Worm (Caenorhabditis elegans) whole organism, L2 larva: ENCODE results near the gene C26B2.7.

Experiments
- F13H6.1 ChIP-seq: sonication (generic microtip); optimal IDR thresholded peaks from 2 replicates; lab custom pipeline; 2016; ENCODE audit warnings: missing genetic modification characterization, missing compliant biosample characterization
- R02D3.7 ChIP-seq: fragments of 150-350 bp; optimal IDR thresholded peaks from 2 replicates; lab custom pipeline; 2014; ENCODE audit warnings: missing biosample characterization, missing genetic modification characterization
- Y55F3AM.14 ChIP-seq: fragments of 200-800 bp; sonication (Bioruptor generic); optimal IDR thresholded peaks from 2 replicates; lab custom pipeline; 2018; ENCODE audit warnings: mild to moderate bottlenecking, missing genetic modification characterization, missing compliant biosample characterization
- ZK546.5 ChIP-seq: sonication (generic microtip); optimal IDR thresholded peaks from 2 replicates; lab custom pipeline; 2017; ENCODE audit warnings: missing biosample characterization, missing genetic modification characterization
- alr-1 ChIP-seq: fragments of 150-350 bp; optimal IDR thresholded peaks from 2 replicates; lab custom pipeline; 2014; ENCODE audit warnings: missing biosample characterization, missing genetic modification characterization
- aly-2 ChIP-seq: fragments of 150-350 bp; optimal IDR thresholded peaks from 2 replicates; lab custom pipeline; 2014; ENCODE audit warnings: missing biosample characterization, missing genetic modification characterization
- ama-1 ChIP-seq: fragments of 150-350 bp; optimal IDR thresholded peaks from 2 replicates; lab custom pipeline; 2018; ENCODE audit warnings: inconsistent platforms
- blmp-1 ChIP-seq: sonication (generic microtip); optimal IDR thresholded peaks from 2 replicates; lab custom pipeline; 2017; ENCODE audit warnings: missing genetic modification characterization, mild to moderate bottlenecking, missing compliant biosample characterization, antibody characterized with exemption, moderate library complexity; ENCODE audit not compliant: insufficient read depth
- ceh-16 ChIP-seq: fragments of 150-350 bp; optimal IDR thresholded peaks from 2 replicates; lab custom pipeline; 2014; ENCODE audit warnings: missing biosample characterization, missing genetic modification characterization
- ceh-82 ChIP-seq: fragments of 150-350 bp; optimal IDR thresholded peaks from 2 replicates; lab custom pipeline; 2014; ENCODE audit warnings: missing biosample characterization, missing genetic modification characterization
- crh-2 ChIP-seq: sonication (generic microtip); optimal IDR thresholded peaks from 2 replicates; lab custom pipeline; 2017; ENCODE audit warnings: missing biosample characterization, missing genetic modification characterization
- dmd-4 ChIP-seq: sonication (generic microtip); optimal IDR thresholded peaks from 2 replicates; lab custom pipeline; 2017; ENCODE audit warnings: missing biosample characterization, missing genetic modification characterization
- egl-27 ChIP-seq: sonication (generic microtip); optimal IDR thresholded peaks from 3 replicates; lab custom pipeline; 2017; ENCODE audit warnings: missing biosample characterization, missing genetic modification reagents, missing genetic modification characterization
- elt-1 ChIP-seq: fragments of 150-350 bp; optimal IDR thresholded peaks from 2 replicates; lab custom pipeline; 2014; ENCODE audit warnings: missing biosample characterization, missing genetic modification characterization
- elt-3 ChIP-seq: sonication (generic microtip); optimal IDR thresholded peaks from 2 replicates; lab custom pipeline; 2017; ENCODE audit warnings: missing biosample characterization, missing genetic modification characterization
- fos-1 ChIP-seq: fragments of 150-350 bp; optimal IDR thresholded peaks from 2 replicates; lab custom pipeline; 2014; ENCODE audit warnings: missing biosample characterization, missing genetic modification characterization
- gmeb-1 ChIP-seq: fragments of 150-350 bp; optimal IDR thresholded peaks from 2 replicates; lab custom pipeline; 2014; ENCODE audit warnings: missing biosample characterization, missing genetic modification characterization
- lin-11 ChIP-seq: fragments of 150-350 bp; sonication (generic microtip); optimal IDR thresholded peaks from 2 replicates; lab custom pipeline; 2014; ENCODE audit warnings: missing biosample characterization, missing genetic modification characterization, inconsistent platforms, mixed read lengths
- lin-13 ChIP-seq: fragments of 150-350 bp; optimal IDR thresholded peaks from 2 replicates; lab custom pipeline; 2014; ENCODE audit warnings: missing biosample characterization, missing genetic modification reagents, missing genetic modification characterization
- lin-39 ChIP-seq: fragments of 150-350 bp; optimal IDR thresholded peaks from 2 replicates; lab custom pipeline; 2014; ENCODE audit warnings: missing biosample characterization, missing genetic modification reagents, missing genetic modification characterization
- lsy-2 ChIP-seq, 2 experiments: fragments of 150-350 bp in 1 of 2; sonication (generic microtip) in 1 of 2; optimal IDR thresholded peaks; 2 replicates each; lab custom pipeline; 2014 to 2017; ENCODE audit warnings: missing biosample characterization in 2 of 2, missing genetic modification characterization in 2 of 2
- mab-5 ChIP-seq: fragments of 150-350 bp; optimal IDR thresholded peaks from 2 replicates; lab custom pipeline; 2014; ENCODE audit warnings: missing biosample characterization, missing genetic modification characterization
- mbf-1 ChIP-seq: sonication (generic microtip); optimal IDR thresholded peaks from 2 replicates; lab custom pipeline; 2017; ENCODE audit warnings: missing biosample characterization, missing genetic modification characterization
- mdl-1 ChIP-seq, 2 experiments: fragments of 150-350 bp in 1 of 2; sonication (generic microtip) in 1 of 2; optimal IDR thresholded peaks; 2 replicates each; lab custom pipeline; 2017; ENCODE audit warnings: missing biosample characterization in 2 of 2, missing genetic modification characterization in 2 of 2
- nhr-11 ChIP-seq: fragments of 150-350 bp; optimal IDR thresholded peaks from 2 replicates; lab custom pipeline; 2014; ENCODE audit warnings: missing biosample characterization, missing genetic modification characterization
- nhr-12 ChIP-seq: fragments of 150-350 bp; optimal IDR thresholded peaks from 2 replicates; lab custom pipeline; 2014; ENCODE audit warnings: missing biosample characterization, missing genetic modification characterization
- nhr-21 ChIP-seq: fragments of 150-350 bp; optimal IDR thresholded peaks from 2 replicates; lab custom pipeline; 2014; ENCODE audit warnings: missing biosample characterization, missing genetic modification characterization
- nhr-237 ChIP-seq: fragments of 150-350 bp; optimal IDR thresholded peaks from 2 replicates; lab custom pipeline; 2014; ENCODE audit warnings: missing biosample characterization, missing genetic modification characterization
- nhr-25 ChIP-seq: fragments of 150-350 bp; sonication (generic microtip); optimal IDR thresholded peaks from 3 replicates; lab custom pipeline; 2014; ENCODE audit warnings: missing biosample characterization, missing genetic modification characterization
- nhr-77 ChIP-seq: fragments of 150-350 bp; optimal IDR thresholded peaks from 2 replicates; lab custom pipeline; 2014; ENCODE audit warnings: missing biosample characterization, missing genetic modification characterization
- peb-1 ChIP-seq: fragments of 150-350 bp; optimal IDR thresholded peaks from 2 replicates; lab custom pipeline; 2014; ENCODE audit warnings: missing biosample characterization, missing genetic modification characterization
- sem-4 ChIP-seq: fragments of 150-350 bp; optimal IDR thresholded peaks from 2 replicates; lab custom pipeline; 2014; ENCODE audit warnings: missing biosample characterization, missing genetic modification reagents, missing genetic modification characterization
- sma-3 ChIP-seq: sonication (generic microtip); optimal IDR thresholded peaks from 2 replicates; lab custom pipeline; 2016; ENCODE audit warnings: missing genetic modification reagents, missing genetic modification characterization, missing compliant biosample characterization
- sma-9 ChIP-seq, 2 experiments: fragments of 150-350 bp in 1 of 2; sonication (generic microtip) in 1 of 2; optimal IDR thresholded peaks; 2 replicates each; lab custom pipeline; 2014 to 2016; ENCODE audit warnings: missing genetic modification characterization in 2 of 2, mild to moderate bottlenecking in 1 of 2, missing biosample characterization in 1 of 2, missing compliant biosample characterization in 1 of 2, missing genetic modification reagents in 1 of 2, moderate library complexity in 1 of 2
- snpc-4 ChIP-seq: fragments of 150-350 bp; optimal IDR thresholded peaks from 2 replicates; lab custom pipeline; 2014; ENCODE audit warnings: missing biosample characterization, missing genetic modification characterization
- unc-62 ChIP-seq: fragments of 150-350 bp; optimal IDR thresholded peaks from 2 replicates; lab custom pipeline; 2014; ENCODE audit warnings: missing biosample characterization, missing genetic modification reagents, missing genetic modification characterization
- zag-1 ChIP-seq: fragments of 150-350 bp; optimal IDR thresholded peaks from 2 replicates; lab custom pipeline; 2014; ENCODE audit warnings: missing biosample characterization, missing genetic modification characterization
- ztf-1 ChIP-seq: fragments of 200-800 bp; sonication (Bioruptor generic); conservative IDR thresholded peaks from 2 replicates; pipeline ENCODE4 v1.3.6; 2022; ENCODE audit warnings: missing genetic modification characterization, missing compliant biosample characterization
- ztf-4 ChIP-seq: fragments of 150-350 bp; optimal IDR thresholded peaks from 2 replicates; lab custom pipeline; 2014; ENCODE audit warnings: missing biosample characterization, missing genetic modification characterization

C26B2.7 gene

ce11 chrIV:8042897-8043296 lies 26.8 kb downstream of the C26B2.7 start:
- TF ChIP-seq sma-9 (GFP tag; optimal IDR thresholded peaks at IDR 0.05; lab: Kevin White, UChicago) (peak; percentile 66), sma-9 (tag; optimal IDR thresholded peaks at IDR 0.05; lab: Kevin White, UChicago) (no peak), alr-1 (no peak), ceh-82 (tag; lab: Kevin White, UChicago) (no peak), unc-62 (GFP tag; lab: Kevin White, UChicago) (no peak), nhr-77 (no peak), lin-13 (GFP tag; lab: Kevin White, UChicago) (no peak), zag-1 (no peak), nhr-237 (tag; lab: Kevin White, UChicago) (no peak), ceh-16 (no peak), nhr-11 (tag; lab: Kevin White, UChicago) (no peak), mdl-1 (tag; optimal IDR thresholded peaks at IDR 0.05; lab: Kevin White, UChicago) (no peak), dmd-4 (tag; lab: Kevin White, UChicago) (no peak), fos-1 (tag; lab: Kevin White, UChicago) (no peak), ZK546.5 (no peak), blmp-1 (tag; lab: Kevin White, UChicago) (peak; percentile 16), Y55F3AM.14 (GFP tag; lab: Kevin White, UChicago) (no peak), ztf-4 (tag; lab: Kevin White, UChicago) (no peak), mbf-1 (tag; lab: Kevin White, UChicago) (no peak), nhr-21 (tag; lab: Kevin White, UChicago) (peak; percentile 13), nhr-25 (tag; lab: Kevin White, UChicago) (peak; percentile 68), nhr-12 (tag; lab: Kevin White, UChicago) (no peak), F13H6.1 (tag; lab: Kevin White, UChicago) (no peak), gmeb-1 (tag; lab: Kevin White, UChicago) (no peak), sem-4 (tag; lab: Kevin White, UChicago) (no peak), egl-27 (tag; lab: Kevin White, UChicago) (no peak), sma-3 (no peak), ztf-1 (GFP tag; lab: Robert Waterston, UW) (no peak), aly-2 (tag; lab: Kevin White, UChicago) (no peak), lin-39 (tag; lab: Kevin White, UChicago) (no peak), mab-5 (no peak), elt-1 (tag; lab: Kevin White, UChicago) (no peak), R02D3.7 (tag; lab: Kevin White, UChicago) (no peak)

- no peak for TF ChIP-seq ztf-4 (tag; lab: Kevin White, UChicago)
- TF ChIP-seq fos-1 (tag; lab: Kevin White, UChicago), result peak; percentile 47
- TF ChIP-seq, all 48 proteins: peak for 1
Observed at ce11 chrIV:8043722-8044121, 27.6 kb downstream of the C26B2.7 start.

DNA sequence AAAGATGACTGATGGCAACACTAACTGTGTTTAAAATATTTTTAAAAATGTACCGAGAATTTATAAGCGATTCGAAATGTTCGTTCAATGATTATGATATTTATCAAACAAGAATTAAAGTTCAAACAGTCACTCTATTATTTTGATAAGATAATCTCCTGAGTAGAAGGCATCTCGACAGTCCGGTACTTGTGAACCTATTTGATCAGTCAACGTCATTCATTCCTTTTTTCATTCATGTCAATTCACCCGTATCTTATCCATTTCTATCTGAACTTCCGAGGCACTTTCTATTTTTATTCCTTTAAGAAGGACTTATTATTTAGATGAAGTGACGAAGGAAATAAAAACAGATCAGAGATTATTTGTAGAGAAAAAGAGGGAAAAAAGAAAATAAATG lies 28.5 kb downstream of the C26B2.7 start, which contains the start of gene nhr-258:
nhr-258 (plus strand) TSS at position 365 of the 400 bp plus-strand sequence.
- TF ChIP-seq fos-1 (tag; lab: Kevin White, UChicago) (peak; percentile 31), sma-3 (no peak), lin-39 (tag; lab: Kevin White, UChicago) (no peak), alr-1 (no peak), mbf-1 (tag; lab: Kevin White, UChicago) (no peak), lin-13 (GFP tag; lab: Kevin White, UChicago) (no peak), nhr-77 (no peak), sma-9 (GFP tag; optimal IDR thresholded peaks at IDR 0.05; lab: Kevin White, UChicago) (peak; percentile 92), sma-9 (tag; optimal IDR thresholded peaks at IDR 0.05; lab: Kevin White, UChicago) (no peak), ceh-16 (no peak), nhr-21 (tag; lab: Kevin White, UChicago) (peak; percentile 21), blmp-1 (tag; lab: Kevin White, UChicago) (peak; percentile 76), ama-1 (lab: Kevin White, UChicago) (no peak), lsy-2 (tag; optimal IDR thresholded peaks at IDR 0.05; lab: Kevin White, UChicago) (no peak), snpc-4 (tag; lab: Kevin White, UChicago) (no peak), peb-1 (tag; lab: Kevin White, UChicago) (no peak), R02D3.7 (tag; lab: Kevin White, UChicago) (no peak), crh-2 (tag; lab: Kevin White, UChicago) (no peak), elt-3 (tag; lab: Kevin White, UChicago) (no peak), lin-11 (no peak), nhr-237 (tag; lab: Kevin White, UChicago) (no peak), nhr-25 (tag; lab: Kevin White, UChicago) (no peak)
